Worm (Caenorhabditis elegans): ENCODE results near the gene C16C8.25.
"Not testable (repeated sequence)": the region's sequence is repeated elsewhere in the genome, so short reads cannot be mapped to it uniquely, and the experiment has no call there.

The C16C8.25 gene

DNA sequence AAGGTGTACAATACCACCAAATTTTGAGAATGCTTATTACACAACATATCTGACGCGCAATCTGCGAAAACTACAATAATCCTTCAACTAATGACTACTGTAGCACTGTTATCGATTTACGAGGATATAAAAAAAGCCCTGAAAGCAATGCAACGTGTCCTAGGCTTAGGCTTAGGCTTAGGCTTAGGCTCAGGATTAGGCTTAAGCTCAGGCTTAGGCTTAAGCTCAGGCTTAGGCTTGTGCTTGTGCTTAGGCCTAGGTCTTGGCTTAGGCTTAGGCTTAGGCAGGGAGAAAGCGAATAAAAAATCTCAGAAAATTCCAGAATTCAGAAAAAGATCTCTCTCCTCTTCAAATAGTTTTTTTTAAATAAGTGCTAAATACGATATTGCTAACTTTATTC lies 10.2 kb downstream of the C16C8.25 start:
- TF ChIP-seq T07F8.4 (tag; optimal IDR thresholded peaks at IDR 0.05) (no peak), dpff-1 (tag; optimal IDR thresholded peaks at IDR 0.05) (no peak), cebp-2 (GFP tag; IDR thresholded peaks at IDR 0.05) (no peak), nhr-179 (tag; optimal IDR thresholded peaks at IDR 0.05) (no peak), ztf-28 (GFP tag; IDR thresholded peaks at IDR 0.05) (no peak), F23B12.7 (tag; optimal IDR thresholded peaks at IDR 0.05; ENCODE audit: insufficient read depth) (no peak), C17E4.6 (GFP tag; IDR thresholded peaks at IDR 0.05) (no peak)

DNA sequence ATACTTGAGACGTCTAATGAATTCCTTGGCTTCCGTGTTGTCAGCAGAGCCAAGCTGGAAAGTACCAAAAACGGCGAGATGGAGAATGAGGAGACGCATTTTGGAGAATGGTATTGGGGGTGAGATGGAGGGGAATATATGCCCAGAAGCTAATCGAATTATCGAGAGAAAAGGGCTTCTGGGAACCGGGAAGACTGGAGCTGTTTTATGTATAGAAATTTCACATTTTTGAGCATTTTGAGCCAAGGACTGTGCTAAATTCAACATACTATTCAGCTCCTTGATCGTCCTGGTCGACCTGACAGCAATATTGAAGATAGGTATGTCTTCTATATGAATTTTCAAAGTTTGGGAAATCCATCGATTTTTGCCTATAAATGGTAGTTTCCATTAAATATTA lies 11.0 kb downstream of the C16C8.25 start, which contains the start of gene C16C8.7:
Gene C16C8.7 (minus strand): TSS at position 101 of the 400 bp plus-strand sequence.
- no peak for TF ChIP-seq somi-1 (GFP tag; optimal IDR thresholded peaks at IDR 0.05)
- TF ChIP-seq attf-5 (GFP tag; optimal IDR thresholded peaks at IDR 0.05): no peak

DNA sequence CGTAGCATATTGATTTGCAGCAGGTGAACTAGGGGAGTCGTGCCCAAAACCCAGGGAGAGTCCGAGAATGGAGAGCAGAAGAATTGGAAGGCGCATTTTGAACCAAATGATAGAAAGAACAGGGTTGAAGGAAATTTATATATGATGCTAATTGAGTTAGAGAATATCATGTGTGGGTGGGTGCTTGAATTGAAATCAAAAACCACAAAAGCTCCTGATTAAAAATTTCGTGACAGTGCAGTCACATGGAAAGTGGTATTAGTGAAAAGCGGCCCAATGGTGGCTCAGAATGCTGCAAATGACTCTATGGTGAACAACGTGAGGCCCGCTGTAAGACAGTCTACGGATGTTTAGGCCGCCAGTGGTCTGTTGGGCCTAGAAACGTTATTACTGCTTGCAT lies 12.6 kb downstream of the C16C8.25 start, which contains the start of gene C16C8.8:
Gene C16C8.8 (minus strand): TSS at position 101 of the 400 bp plus-strand sequence.
- no peak for TF ChIP-seq akir-1 (GFP tag; optimal IDR thresholded peaks at IDR 0.05)
- TF ChIP-seq nhr-90 (tag; optimal IDR thresholded peaks at IDR 0.05): no peak
- TF ChIP-seq mel-28 (tag; optimal IDR thresholded peaks at IDR 0.05; ENCODE audit: borderline replicate concordance): no peak
- TF ChIP-seq lin-40 (tag; optimal IDR thresholded peaks at IDR 0.05): no peak
- TF ChIP-seq ceh-40 (GFP tag; IDR thresholded peaks at IDR 0.05): no peak
- TF ChIP-seq ets-4 (GFP tag; optimal IDR thresholded peaks at IDR 0.05): no peak
- no peak for TF ChIP-seq mes-4 (tag; optimal IDR thresholded peaks at IDR 0.05)
- TF ChIP-seq let-526 (GFP tag; IDR thresholded peaks at IDR 0.05): no peak
- no peak for TF ChIP-seq mcd-1 (GFP tag; IDR thresholded peaks at IDR 0.05)
- TF ChIP-seq fkh-3 (tag; optimal IDR thresholded peaks at IDR 0.05): no peak
- no peak for TF ChIP-seq K11D2.4 (GFP tag; IDR thresholded peaks at IDR 0.05)
- TF ChIP-seq unc-130 (GFP tag; optimal IDR thresholded peaks at IDR 0.05): no peak
- TF ChIP-seq C06A6.2 (GFP tag; conservative IDR thresholded peaks at IDR 0.05): no peak

DNA sequence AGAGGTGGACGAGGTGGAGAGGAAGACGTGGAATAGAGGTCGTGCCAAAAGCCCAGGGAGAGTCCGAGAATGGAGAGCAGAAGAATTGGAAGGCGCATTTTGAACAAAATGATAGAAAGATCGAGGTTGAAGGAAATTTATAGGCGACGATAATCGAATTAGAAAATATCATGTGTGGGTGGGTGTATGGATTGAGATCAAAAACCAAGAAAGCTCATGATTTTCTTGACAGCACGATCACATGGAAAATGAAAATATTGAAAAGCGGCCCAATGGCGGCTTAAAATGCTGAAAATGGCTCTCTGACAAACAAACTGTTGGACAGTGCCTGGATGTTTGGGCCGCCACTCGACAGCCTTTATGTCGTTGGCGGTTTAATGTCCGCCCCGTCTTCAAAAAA lies 14.1 kb downstream of the C16C8.25 start, which contains the start of gene C16C8.9:
Gene C16C8.9 (minus strand): TSS at position 101 of the 400 bp plus-strand sequence.
- TF ChIP-seq die-1 (tag; optimal IDR thresholded peaks at IDR 0.05) (no peak), let-526 (GFP tag; IDR thresholded peaks at IDR 0.05) (no peak), Y79H2A.3 (GFP tag; conservative IDR thresholded peaks at IDR 0.05) (no peak), nhr-27 (tag; optimal IDR thresholded peaks at IDR 0.05) (no peak), ama-1 (optimal IDR thresholded peaks at IDR 0.05) (no peak), ama-1 (GFP tag; optimal IDR thresholded peaks at IDR 0.05) (no peak), F52B5.7 (tag; optimal IDR thresholded peaks at IDR 0.05) (no peak), somi-1 (GFP tag; optimal IDR thresholded peaks at IDR 0.05) (no peak), K11D2.4 (GFP tag; IDR thresholded peaks at IDR 0.05) (no peak), F39B2.1 (GFP tag; IDR thresholded peaks at IDR 0.05) (no peak), madf-10 (tag; optimal IDR thresholded peaks at IDR 0.05) (no peak), atf-7 (tag; optimal IDR thresholded peaks at IDR 0.05) (no peak)

DNA sequence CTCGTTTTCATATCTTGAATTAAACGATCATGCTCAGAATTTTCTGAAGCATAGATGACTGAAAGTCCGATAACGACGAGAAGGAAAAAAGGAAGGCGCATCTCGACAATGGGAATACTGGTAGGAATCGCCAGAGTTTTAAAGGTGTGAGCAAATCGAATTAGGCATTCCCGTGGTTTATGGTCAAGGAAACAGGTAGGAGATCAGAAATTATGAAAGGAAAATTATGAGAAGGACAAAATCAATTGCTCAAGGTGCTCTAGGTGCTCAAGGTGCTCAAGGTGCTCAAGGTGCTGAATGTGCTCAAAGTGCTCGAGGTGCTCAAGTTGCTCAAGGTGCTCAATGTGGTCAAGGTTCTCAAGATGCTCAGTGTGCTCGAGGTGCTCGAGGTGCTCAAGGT lies 15.6 kb downstream of the C16C8.25 start, which contains the start of gene C16C8.10:
Gene C16C8.10 (minus strand): TSS at position 101 of the 400 bp plus-strand sequence.
- not testable (repeated sequence) for TF ChIP-seq ceh-79 (tag; optimal IDR thresholded peaks at IDR 0.05); unc-130 (GFP tag; optimal IDR thresholded peaks at IDR 0.05); chd-7 (tag; optimal IDR thresholded peaks at IDR 0.05)

All from whole organism, young adult.